Worm (Caenorhabditis elegans): ENCODE data around the gene Y38H8A.1.

DNA sequence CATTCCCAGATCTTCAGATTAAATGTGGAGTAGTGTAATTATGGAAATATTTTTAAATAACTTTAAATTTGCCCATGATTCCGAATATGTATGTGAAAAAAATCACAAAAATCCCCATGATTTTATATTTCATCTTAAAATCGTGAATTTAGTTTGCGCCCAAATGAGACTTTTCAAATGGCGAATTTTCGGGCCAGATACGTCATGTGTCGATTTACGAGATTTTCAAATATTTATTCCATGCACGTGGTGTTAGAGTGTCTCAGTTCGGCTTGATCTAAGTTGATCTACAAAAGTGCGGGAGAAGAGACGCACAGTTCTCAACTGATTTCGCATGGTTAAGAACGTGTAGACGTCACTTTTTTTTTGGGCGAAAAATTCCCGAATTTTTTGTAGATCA lies at the start of gene Y38H8A.1:
- TF ChIP-seq unc-55 (GFP tag; optimal IDR thresholded peaks at IDR 0.05) (no peak), tbx-2 (tag; optimal IDR thresholded peaks at IDR 0.05) (no peak), unc-3 (GFP tag; conservative IDR thresholded peaks at IDR 0.05) (no peak), unc-3 (tag; optimal IDR thresholded peaks at IDR 0.05) (no peak), elt-2 (tag; optimal IDR thresholded peaks at IDR 0.05) (no peak), pha-4 (tag; optimal IDR thresholded peaks at IDR 0.05) (no peak), nhr-232 (tag; optimal IDR thresholded peaks at IDR 0.05) (no peak), hlh-8 (tag; optimal IDR thresholded peaks at IDR 0.05) (no peak), ceh-2 (tag; optimal IDR thresholded peaks at IDR 0.05) (no peak)

Measured in whole organism, late embryonic.